Fruit fly (Drosophila melanogaster) whole organism, adult: ENCODE data around the gene cm.

Source experiments
- Clk ChIP-seq: fragments of 200-800 bp; sonication (Bioruptor generic); optimal IDR thresholded peaks from 2 replicates; lab custom pipeline; 2017; ENCODE audit warnings: missing biosample characterization, missing genetic modification characterization
- tj ChIP-seq: fragments of 200-800 bp; sonication (Bioruptor generic); optimal IDR thresholded peaks from 3 replicates; lab custom pipeline; 2017; ENCODE audit warnings: missing biosample characterization, mild to moderate bottlenecking, missing genetic modification characterization, moderate library complexity

DNA sequence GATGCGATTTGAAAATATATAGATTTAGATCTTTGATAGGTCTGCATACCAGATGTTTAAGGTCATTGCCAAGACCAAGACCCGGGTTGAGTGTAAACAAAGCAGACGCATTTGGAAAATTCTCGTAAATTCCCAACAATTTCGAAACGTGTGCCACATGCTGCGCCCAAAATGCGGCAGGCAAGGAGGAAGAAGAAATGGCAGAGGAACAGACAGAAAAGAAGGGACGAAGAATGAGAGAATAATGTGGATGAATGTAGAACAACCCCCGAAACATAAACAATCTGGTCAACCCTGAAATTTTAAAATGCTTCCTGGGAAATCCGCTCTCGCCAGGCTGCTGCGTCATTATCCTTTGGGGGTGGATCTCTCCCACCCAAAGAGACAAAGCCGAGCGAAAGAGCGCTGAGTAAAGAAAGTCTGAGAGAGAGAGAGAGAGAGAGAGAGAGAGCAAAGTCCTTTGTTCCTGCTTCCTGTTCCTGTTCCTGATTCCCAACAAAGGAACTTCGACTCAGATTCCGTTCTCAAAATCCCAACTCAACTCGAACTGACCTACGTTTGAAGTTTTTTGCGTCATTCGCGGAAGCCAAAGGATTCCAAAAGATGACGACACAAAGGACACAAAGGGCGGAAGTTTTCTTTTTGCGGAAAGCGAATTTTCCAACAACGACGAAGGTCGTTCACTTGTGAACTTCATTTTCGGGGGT is 22.2 kb downstream of the cm start:
- TF ChIP-seq tj (no peak), Clk (GFP tag; lab: Kevin White, UChicago) (no peak)
